Worm (Caenorhabditis elegans) whole organism, late embryonic: ENCODE measurements around the gene H21P03.10.

ENCODE experiments used
- Y22D7AL.16 ChIP-seq: sonication (generic microtip); optimal IDR thresholded peaks from 2 replicates; lab custom pipeline; 2016; ENCODE audit warnings: missing genetic modification characterization, missing compliant biosample characterization
- ama-1 ChIP-seq: fragments of 150-350 bp; optimal IDR thresholded peaks from 2 replicates; lab custom pipeline; 2014
- ceh-19 ChIP-seq: fragments of 200-800 bp; sonication (Bioruptor generic); optimal IDR thresholded peaks from 2 replicates; lab custom pipeline; 2018; ENCODE audit warnings: mild to moderate bottlenecking, missing genetic modification characterization, missing compliant biosample characterization
- ceh-24 ChIP-seq: sonication (generic microtip); optimal IDR thresholded peaks from 2 replicates; lab custom pipeline; 2016; ENCODE audit warnings: mild to moderate bottlenecking, missing genetic modification characterization, missing compliant biosample characterization
- fax-1 ChIP-seq: sonication (generic microtip); optimal IDR thresholded peaks from 2 replicates; lab custom pipeline; 2016; ENCODE audit warnings: missing genotype, missing genetic modification characterization, missing compliant biosample characterization
- fkh-10 ChIP-seq: fragments of 150-350 bp; optimal IDR thresholded peaks from 2 replicates; lab custom pipeline; 2014; ENCODE audit warnings: missing biosample characterization, missing genetic modification reagents, missing genetic modification characterization
- hlh-30 ChIP-seq: sonication (generic microtip); optimal IDR thresholded peaks from 2 replicates; lab custom pipeline; 2017; ENCODE audit warnings: antibody characterized with exemption, missing genetic modification characterization, missing compliant biosample characterization; ENCODE audit not compliant: insufficient read depth
- nfya-1 ChIP-seq: sonication (generic microtip); optimal IDR thresholded peaks from 2 replicates; lab custom pipeline; 2017; ENCODE audit warnings: missing genetic modification characterization, mild to moderate bottlenecking, missing compliant biosample characterization, antibody characterized with exemption, moderate library complexity
- odd-2 ChIP-seq: sonication (generic microtip); optimal IDR thresholded peaks from 2 replicates; lab custom pipeline; 2017; ENCODE audit warnings: antibody characterized with exemption, mild to moderate bottlenecking, missing genetic modification characterization, missing compliant biosample characterization
- pqm-1 ChIP-seq: sonication (generic microtip); optimal IDR thresholded peaks from 2 replicates; lab custom pipeline; 2016; ENCODE audit warnings: missing genetic modification characterization, missing compliant biosample characterization
- rnt-1 ChIP-seq: sonication (generic microtip); optimal IDR thresholded peaks from 2 replicates; lab custom pipeline; 2016; ENCODE audit warnings: missing genetic modification characterization, missing compliant biosample characterization
- tbx-2 ChIP-seq: sonication (generic microtip); optimal IDR thresholded peaks from 2 replicates; lab custom pipeline; 2016; ENCODE audit warnings: missing genetic modification characterization, missing compliant biosample characterization
- ttx-3 ChIP-seq: sonication (generic microtip); optimal IDR thresholded peaks from 2 replicates; lab custom pipeline; 2016; ENCODE audit warnings: missing genetic modification reagents, missing genetic modification characterization, missing compliant biosample characterization
- unc-86 ChIP-seq: sonication (generic microtip); optimal IDR thresholded peaks from 2 replicates; lab custom pipeline; 2016; ENCODE audit warnings: missing genetic modification characterization, missing compliant biosample characterization

- no peak for TF ChIP-seq ama-1 (lab: Kevin White, UChicago)
- TF ChIP-seq pqm-1 (tag; lab: Kevin White, UChicago) = no peak
- TF ChIP-seq tbx-2 = no peak
- no peak for TF ChIP-seq odd-2
- TF ChIP-seq nfya-1 = peak; percentile 49
- TF ChIP-seq Y22D7AL.16 = no peak
- TF ChIP-seq hlh-30 (tag; lab: Kevin White, UChicago) = no peak
- no peak for TF ChIP-seq rnt-1 (tag; lab: Kevin White, UChicago)
- no peak for TF ChIP-seq fkh-10 (GFP tag; lab: Kevin White, UChicago)
- no peak for TF ChIP-seq ttx-3 (tag; lab: Kevin White, UChicago)
- no peak for TF ChIP-seq unc-86 (tag; lab: Kevin White, UChicago)
- TF ChIP-seq ceh-19 = no peak
- no peak for TF ChIP-seq fax-1 (tag; lab: Kevin White, UChicago)
- no peak for TF ChIP-seq ceh-24
Measured at ce11 chrIV:11522225-11522952, 21.9 kb downstream of the H21P03.10 start.
